Worm (Caenorhabditis elegans): ENCODE data around the gene R13A1.10.

ce11 chrIV:7195734-7196133 is 31.2 kb downstream of the R13A1.10 start, which contains the start of gene best-16:
- no peak for TF ChIP-seq dpl-1 (GFP tag; optimal IDR thresholded peaks at IDR 0.05)
- no peak for TF ChIP-seq rnt-1 (tag; optimal IDR thresholded peaks at IDR 0.05)
- no peak for TF ChIP-seq lin-15B (tag; optimal IDR thresholded peaks at IDR 0.05)
- TF ChIP-seq unc-130 (tag; optimal IDR thresholded peaks at IDR 0.05): no peak
- TF ChIP-seq mab-9 (GFP tag; IDR thresholded peaks at IDR 0.05): no peak
- TF ChIP-seq jun-1 (tag; optimal IDR thresholded peaks at IDR 0.05): no peak
- TF ChIP-seq nhr-76 (tag; optimal IDR thresholded peaks at IDR 0.05): no peak
- no peak for TF ChIP-seq snpc-4 (tag; optimal IDR thresholded peaks at IDR 0.05)
- TF ChIP-seq nhr-85 (tag): no peak
- no peak for TF ChIP-seq isw-1 (GFP tag; IDR thresholded peaks at IDR 0.05)
- no peak for TF ChIP-seq tbx-2 (tag; optimal IDR thresholded peaks at IDR 0.05)
- no peak for TF ChIP-seq lsy-2 (tag; optimal IDR thresholded peaks at IDR 0.05)

All from whole organism, L1 larva.